Worm (Caenorhabditis elegans) whole organism, mixed stage, embryonic: Measurements from ENCODE around the gene F26G1.3.

Experiments
- bed-3 ChIP-seq: fragments of 200-800 bp; sonication (Bioruptor generic); optimal IDR thresholded peaks from 3 replicates; lab custom pipeline; 2018; ENCODE audit warnings: mild to moderate bottlenecking, missing genetic modification characterization, moderate library complexity, missing compliant biosample characterization
- blmp-1 ChIP-seq: fragments of 150-350 bp; optimal IDR thresholded peaks from 2 replicates; lab custom pipeline; 2014; ENCODE audit warnings: missing biosample characterization, missing genetic modification characterization
- ceh-39 ChIP-seq: fragments of 150-350 bp; optimal IDR thresholded peaks from 2 replicates; lab custom pipeline; 2014; ENCODE audit warnings: missing biosample characterization, missing genetic modification characterization
- ceh-83 ChIP-seq: fragments of 200-800 bp; sonication (Bioruptor generic); optimal IDR thresholded peaks from 2 replicates; lab custom pipeline; 2018; ENCODE audit warnings: mild to moderate bottlenecking, missing genetic modification characterization, missing compliant biosample characterization
- cnd-1 ChIP-seq: fragments of 200-800 bp; sonication (Bioruptor generic); optimal IDR thresholded peaks from 2 replicates; lab custom pipeline; 2018; ENCODE audit warnings: mild to moderate bottlenecking, missing genetic modification characterization, missing compliant biosample characterization
- elt-1 ChIP-seq: sonication (generic microtip); optimal IDR thresholded peaks from 2 replicates; lab custom pipeline; 2017; ENCODE audit warnings: missing genetic modification characterization, mild to moderate bottlenecking, missing compliant biosample characterization, antibody characterized with exemption, moderate library complexity, borderline replicate concordance; ENCODE audit not compliant: insufficient read depth
- elt-3 ChIP-seq: fragments of 150-350 bp; optimal IDR thresholded peaks from 2 replicates; lab custom pipeline; 2014; ENCODE audit warnings: missing biosample characterization, missing genetic modification characterization
- flh-1 ChIP-seq: fragments of 200-800 bp; sonication (Bioruptor generic); optimal IDR thresholded peaks from 2 replicates; lab custom pipeline; 2018; ENCODE audit warnings: mild to moderate bottlenecking, missing genetic modification characterization, moderate library complexity, missing compliant biosample characterization
- ham-2 ChIP-seq: fragments of 200-800 bp; sonication (Bioruptor generic); optimal IDR thresholded peaks from 2 replicates; lab custom pipeline; 2018; ENCODE audit warnings: mild to moderate bottlenecking, missing genetic modification characterization, missing compliant biosample characterization
- lin-13 ChIP-seq: fragments of 150-350 bp; optimal IDR thresholded peaks from 2 replicates; lab custom pipeline; 2014; ENCODE audit warnings: missing biosample characterization, missing genetic modification characterization
- lin-32 ChIP-seq: fragments of 200-800 bp; sonication (Bioruptor generic); optimal IDR thresholded peaks from 2 replicates; lab custom pipeline; 2018; ENCODE audit warnings: mild to moderate bottlenecking, missing genetic modification characterization, missing compliant biosample characterization
- lsy-2 ChIP-seq: fragments of 150-350 bp; optimal IDR thresholded peaks from 2 replicates; lab custom pipeline; 2014; ENCODE audit warnings: missing biosample characterization, missing genetic modification characterization
- mep-1 ChIP-seq: fragments of 150-350 bp; optimal IDR thresholded peaks from 2 replicates; lab custom pipeline; 2017; ENCODE audit warnings: missing biosample characterization, missing genetic modification reagents, missing genetic modification characterization, inconsistent platforms
- mls-2 ChIP-seq: sonication (generic microtip); optimal IDR thresholded peaks from 2 replicates; lab custom pipeline; 2016; ENCODE audit warnings: mild to moderate bottlenecking, missing genetic modification characterization, moderate library complexity, missing compliant biosample characterization
- nhr-12 ChIP-seq: fragments of 150-350 bp; optimal IDR thresholded peaks from 2 replicates; lab custom pipeline; 2014; ENCODE audit warnings: missing biosample characterization, missing genetic modification characterization
- nhr-2 ChIP-seq: fragments of 150-350 bp; optimal IDR thresholded peaks from 2 replicates; lab custom pipeline; 2014; ENCODE audit warnings: missing biosample characterization, missing genetic modification characterization
- nhr-237 ChIP-seq: fragments of 150-350 bp; optimal IDR thresholded peaks from 2 replicates; lab custom pipeline; 2014; ENCODE audit warnings: missing biosample characterization, missing genetic modification characterization
- nhr-28 ChIP-seq: fragments of 150-350 bp; optimal IDR thresholded peaks from 2 replicates; lab custom pipeline; 2014; ENCODE audit warnings: missing biosample characterization, missing genetic modification characterization
- nhr-76 ChIP-seq: sonication (generic microtip); optimal IDR thresholded peaks from 2 replicates; lab custom pipeline; 2017; ENCODE audit warnings: missing biosample characterization, missing genetic modification characterization
- pha-4 ChIP-seq: fragments of 150-350 bp; optimal IDR thresholded peaks from 2 replicates; lab custom pipeline; 2018; ENCODE audit warnings: missing biosample characterization, missing genetic modification reagents, missing genetic modification characterization
- sem-2 ChIP-seq: fragments of 200-800 bp; sonication (Bioruptor generic); optimal IDR thresholded peaks from 2 replicates; lab custom pipeline; 2018; ENCODE audit warnings: mild to moderate bottlenecking, missing genetic modification characterization, missing compliant biosample characterization
- sptf-1 ChIP-seq: sonication (generic microtip); optimal IDR thresholded peaks from 2 replicates; lab custom pipeline; 2017; ENCODE audit warnings: mild to moderate bottlenecking, missing genetic modification characterization, moderate library complexity, missing compliant biosample characterization
- tbx-8 ChIP-seq: fragments of 200-800 bp; sonication (Bioruptor generic); optimal IDR thresholded peaks from 2 replicates; lab custom pipeline; 2018; ENCODE audit warnings: mild to moderate bottlenecking, missing genetic modification characterization, moderate library complexity, missing compliant biosample characterization
- unc-120 ChIP-seq: sonication (generic microtip); optimal IDR thresholded peaks from 2 replicates; lab custom pipeline; 2017; ENCODE audit warnings: missing genetic modification characterization, missing compliant biosample characterization; ENCODE audit not compliant: poor library complexity, severe bottlenecking
- unc-39 ChIP-seq: fragments of 150-350 bp; optimal IDR thresholded peaks from 2 replicates; lab custom pipeline; 2014; ENCODE audit warnings: missing biosample characterization, missing genetic modification characterization
- unc-62 ChIP-seq: fragments of 150-350 bp; optimal IDR thresholded peaks from 2 replicates; lab custom pipeline; 2014; ENCODE audit warnings: missing biosample characterization, missing genetic modification reagents, missing genetic modification characterization
- zip-8 ChIP-seq: fragments of 150-350 bp; optimal IDR thresholded peaks from 2 replicates; lab custom pipeline; 2014; ENCODE audit warnings: missing biosample characterization, missing genetic modification characterization
- ztf-11 ChIP-seq: fragments of 150-350 bp; optimal IDR thresholded peaks from 2 replicates; lab custom pipeline; 2014; ENCODE audit warnings: missing biosample characterization, missing genetic modification characterization

Gene F26G1.3

DNA sequence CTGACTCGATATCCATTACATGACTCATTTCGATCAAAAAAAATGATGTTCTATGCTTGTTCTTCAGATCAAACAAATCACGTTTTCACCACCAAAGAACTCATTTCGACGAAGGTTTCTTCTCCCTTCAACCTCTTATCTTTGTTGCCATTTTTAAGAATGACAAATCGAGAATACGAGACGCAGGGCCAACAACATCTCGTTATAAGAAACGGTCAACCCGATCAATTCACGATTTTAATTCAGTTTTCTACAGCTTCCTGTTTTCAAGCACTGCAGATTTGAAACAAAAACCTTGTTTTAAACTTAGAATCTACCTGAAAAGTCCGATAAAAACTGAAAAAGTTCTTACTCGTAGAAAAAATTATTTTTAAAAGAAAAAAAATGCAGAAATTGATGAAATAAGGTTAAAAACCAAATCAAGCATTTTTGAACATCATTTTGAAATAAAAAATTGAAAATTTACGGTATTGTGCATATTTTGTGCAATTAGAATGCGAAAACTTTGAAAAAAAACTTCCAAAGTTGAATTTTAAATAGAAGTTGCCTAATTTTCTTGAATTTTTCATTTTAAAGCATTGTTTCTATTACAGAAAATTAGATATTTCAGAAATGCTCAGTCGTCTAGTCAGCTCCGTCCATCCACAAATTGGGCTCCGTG is 16.9 kb upstream of the F26G1.3 start, which contains the start of gene acs-11:
acs-11 (plus strand) TSS at position 611 of the 661 bp plus-strand sequence.
- TF ChIP-seq tbx-8 (GFP tag; lab: Kevin White, UChicago): no peak
- TF ChIP-seq lsy-2 (tag; lab: Kevin White, UChicago): no peak
- TF ChIP-seq unc-62 (GFP tag; lab: Kevin White, UChicago): no peak
- no peak for TF ChIP-seq zip-8
- no peak for TF ChIP-seq nhr-237 (tag; lab: Kevin White, UChicago)
- no peak for TF ChIP-seq sptf-1 (tag; lab: Kevin White, UChicago)
- no peak for TF ChIP-seq ham-2 (GFP tag; lab: Kevin White, UChicago)
- no peak for TF ChIP-seq nhr-76 (tag; lab: Kevin White, UChicago)
- no peak for TF ChIP-seq pha-4 (tag; lab: Kevin White, UChicago)
- TF ChIP-seq ceh-39 (tag; lab: Kevin White, UChicago): no peak
- TF ChIP-seq lin-32 (GFP tag; lab: Kevin White, UChicago): no peak
- no peak for TF ChIP-seq mep-1 (tag; lab: Kevin White, UChicago)
- no peak for TF ChIP-seq lin-13 (tag; lab: Kevin White, UChicago)
- no peak for TF ChIP-seq ceh-83 (GFP tag; lab: Kevin White, UChicago)
- no peak for TF ChIP-seq nhr-2
- TF ChIP-seq flh-1 (GFP tag; lab: Kevin White, UChicago): no peak
- TF ChIP-seq, all 35 proteins: peak for 0

DNA sequence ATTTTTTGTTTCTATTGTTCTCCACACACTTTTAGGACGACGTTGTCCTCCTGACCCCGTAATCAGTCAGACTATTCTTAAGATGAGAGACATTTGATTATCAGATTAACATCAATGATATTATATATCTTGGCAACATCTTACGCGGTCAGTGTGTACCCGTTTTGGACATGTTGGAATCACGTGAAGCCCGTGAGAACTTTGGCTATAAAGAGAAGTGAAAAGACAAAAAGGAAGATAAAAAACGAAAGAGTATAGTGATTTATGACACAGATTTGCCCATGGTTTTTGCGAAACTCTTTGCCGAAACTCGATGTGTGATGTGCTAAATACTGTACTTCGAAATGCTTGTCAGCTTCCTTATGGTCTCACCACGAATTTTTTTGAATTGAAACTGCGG is 13.3 kb upstream of the F26G1.3 start:
- TF ChIP-seq elt-1 (tag; lab: Kevin White, UChicago) (peak; percentile 29), sptf-1 (tag; lab: Kevin White, UChicago) (no peak), elt-3 (tag; lab: Kevin White, UChicago) (peak; percentile 25)
- TF ChIP-seq, all 35 proteins: peak for 2

DNA sequence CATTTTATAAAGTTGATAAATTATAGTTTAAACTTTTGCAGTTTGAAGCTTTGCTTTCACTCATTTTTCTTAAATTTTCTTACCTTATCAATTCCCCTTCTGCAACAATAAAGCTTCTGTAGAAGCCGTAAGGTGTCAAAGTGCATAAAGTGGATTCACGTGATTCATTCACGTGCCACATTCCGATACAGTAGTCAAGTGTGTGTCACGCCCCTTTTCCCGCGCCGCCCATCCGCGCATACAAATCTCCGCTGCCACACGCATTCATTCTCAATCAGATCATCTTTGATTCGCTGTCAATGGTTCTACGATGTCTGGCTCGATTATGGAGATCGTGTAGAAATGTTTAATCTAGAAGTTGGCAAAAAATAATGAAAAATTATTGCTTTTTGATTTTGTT is 11.5 kb upstream of the F26G1.3 start:
- no peak for TF ChIP-seq cnd-1 (tag; lab: Kevin White, UChicago)
- no peak for TF ChIP-seq nhr-12 (tag; lab: Kevin White, UChicago)
- no peak for TF ChIP-seq ceh-39 (tag; lab: Kevin White, UChicago)
- no peak for TF ChIP-seq mls-2 (tag; lab: Kevin White, UChicago)
- TF ChIP-seq blmp-1 (tag; lab: Kevin White, UChicago): no peak
- no peak for TF ChIP-seq tbx-8 (GFP tag; lab: Kevin White, UChicago)
- no peak for TF ChIP-seq sptf-1 (tag; lab: Kevin White, UChicago)
- no peak for TF ChIP-seq bed-3 (GFP tag; lab: Kevin White, UChicago)
- no peak for TF ChIP-seq nhr-2
- no peak for TF ChIP-seq unc-120 (tag; lab: Kevin White, UChicago)
- no peak for TF ChIP-seq unc-39 (tag; lab: Kevin White, UChicago)
- no peak for TF ChIP-seq nhr-28 (tag; lab: Kevin White, UChicago)

DNA sequence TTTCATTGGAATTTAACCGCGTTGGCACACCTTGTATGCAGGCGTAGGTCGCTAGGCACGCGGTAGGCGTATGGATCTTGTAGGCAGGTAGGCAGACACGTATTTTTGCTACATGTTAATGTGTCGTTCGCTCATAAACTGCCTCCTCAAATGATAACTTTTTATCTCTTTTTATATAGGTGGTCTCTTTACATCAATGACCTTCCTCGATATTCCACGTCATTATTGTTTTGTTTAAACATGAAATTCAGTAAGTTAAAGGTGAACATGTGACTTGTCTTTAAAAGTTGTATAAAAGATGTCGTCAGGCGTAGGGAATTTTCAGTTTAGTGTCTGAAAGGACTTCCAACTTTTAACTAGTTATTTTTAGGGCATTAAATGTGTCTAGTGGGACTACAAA is 10.9 kb upstream of the F26G1.3 start:
- no peak for TF ChIP-seq ztf-11 (tag; lab: Kevin White, UChicago)
- no peak for TF ChIP-seq ham-2 (GFP tag; lab: Kevin White, UChicago)
- TF ChIP-seq tbx-8 (GFP tag; lab: Kevin White, UChicago): no peak
- TF ChIP-seq cnd-1 (tag; lab: Kevin White, UChicago): no peak
- TF ChIP-seq mls-2 (tag; lab: Kevin White, UChicago): no peak
- no peak for TF ChIP-seq sem-2 (GFP tag; lab: Kevin White, UChicago)
- no peak for TF ChIP-seq zip-8
- TF ChIP-seq elt-1 (tag; lab: Kevin White, UChicago): no peak

DNA sequence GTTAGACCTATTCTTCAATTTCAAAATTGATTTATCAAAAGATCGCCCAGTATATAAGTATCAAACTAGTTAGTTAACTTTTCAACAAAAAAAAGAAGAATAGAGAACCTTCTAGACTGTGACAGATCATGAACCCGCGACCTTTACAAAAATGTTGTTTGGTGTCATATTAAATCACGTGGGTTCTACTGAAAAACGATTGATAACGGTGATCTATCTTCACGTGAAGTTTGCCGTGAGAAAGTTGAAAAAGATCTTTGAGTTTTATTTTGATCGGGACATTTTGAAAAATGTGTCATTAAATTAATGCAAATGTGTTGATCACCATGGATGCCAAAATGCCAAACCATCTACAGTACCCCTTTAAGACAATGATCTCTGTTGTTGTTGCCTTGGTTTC is 10.2 kb upstream of the F26G1.3 start:
- no peak for TF ChIP-seq nhr-28 (tag; lab: Kevin White, UChicago)
- TF ChIP-seq nhr-237 (tag; lab: Kevin White, UChicago): no peak
- no peak for TF ChIP-seq ceh-39 (tag; lab: Kevin White, UChicago)
- no peak for TF ChIP-seq unc-39 (tag; lab: Kevin White, UChicago)
- no peak for TF ChIP-seq sem-2 (GFP tag; lab: Kevin White, UChicago)
- TF ChIP-seq mls-2 (tag; lab: Kevin White, UChicago): no peak
